Fruit fly (Drosophila melanogaster) whole organism, embryonic: ENCODE measurements around the gene rin.
A peak's percentile ranks its signal among the peaks of the same experiment; 100 is the strongest.

Source experiments
- BtbVII ChIP-seq: fragments of 200-800 bp; sonication (Bioruptor generic); optimal IDR thresholded peaks from 3 replicates; lab custom pipeline; 2017; ENCODE audit warnings: missing biosample characterization, mild to moderate bottlenecking, missing genetic modification characterization
- CG10321 ChIP-seq: fragments of 200-800 bp; sonication (Bioruptor generic); IDR thresholded peaks from 2 replicates; pipeline ENCODE4 v1.3.6; 2022; ENCODE audit warnings: missing biosample characterization, missing genetic modification characterization
- CG10654 ChIP-seq: fragments of 200-800 bp; sonication (Bioruptor generic); optimal IDR thresholded peaks from 2 replicates; lab custom pipeline; 2016; ENCODE audit warnings: missing biosample characterization, missing genetic modification characterization
- CG11456 ChIP-seq: fragments of 200-800 bp; sonication (Bioruptor generic); IDR thresholded peaks from 3 replicates; pipeline ENCODE4 v1.3.6; 2022; ENCODE audit warnings: missing biosample characterization, missing genetic modification characterization
- CG1233 ChIP-seq: fragments of 200-800 bp; sonication (Bioruptor generic); optimal IDR thresholded peaks from 4 replicates; lab custom pipeline; 2018; ENCODE audit warnings: missing biosample characterization, mild to moderate bottlenecking, missing genetic modification characterization
- CG12659 ChIP-seq: fragments of 200-800 bp; sonication (Bioruptor generic); optimal IDR thresholded peaks from 3 replicates; lab custom pipeline; 2017; ENCODE audit warnings: mild to moderate bottlenecking, missing biosample characterization, missing genetic modification reagents, missing genetic modification characterization
- CG13775 ChIP-seq: fragments of 200-800 bp; sonication (Bioruptor generic); optimal IDR thresholded peaks from 3 replicates; lab custom pipeline; 2017; ENCODE audit warnings: missing biosample characterization, mild to moderate bottlenecking, missing genetic modification characterization
- CG1602 ChIP-seq: fragments of 200-800 bp; sonication (Bioruptor generic); optimal IDR thresholded peaks from 3 replicates; lab custom pipeline; 2016; ENCODE audit warnings: missing biosample characterization, missing genetic modification characterization
- CG18262 ChIP-seq: fragments of 200-800 bp; optimal IDR thresholded peaks from 3 replicates; lab custom pipeline; 2019; ENCODE audit warnings: missing biosample characterization, mild to moderate bottlenecking, missing genetic modification characterization, moderate library complexity
- CG30431 ChIP-seq: fragments of 200-800 bp; sonication (Bioruptor generic); optimal IDR thresholded peaks from 2 replicates; lab custom pipeline; 2017; ENCODE audit warnings: missing biosample characterization, missing genetic modification characterization
- CG32767 ChIP-seq: fragments of 200-800 bp; sonication (Bioruptor generic); IDR thresholded peaks from 2 replicates; pipeline ENCODE4 v1.3.6; 2022; ENCODE audit warnings: missing biosample characterization, missing genetic modification characterization
- CG33557 ChIP-seq: fragments of 200-800 bp; sonication (Bioruptor generic); optimal IDR thresholded peaks from 2 replicates; lab custom pipeline; 2019; ENCODE audit warnings: missing biosample characterization, mild to moderate bottlenecking, missing genetic modification characterization, moderate library complexity
- CG34376 ChIP-seq: fragments of 200-800 bp; sonication (Bioruptor generic); optimal IDR thresholded peaks from 2 replicates; lab custom pipeline; 2018; ENCODE audit warnings: missing biosample characterization, mild to moderate bottlenecking, missing genetic modification characterization
- CG6689 ChIP-seq: fragments of 200-800 bp; sonication (Bioruptor generic); IDR thresholded peaks from 2 replicates; pipeline ENCODE4 v1.3.6; 2022; ENCODE audit warnings: missing biosample characterization, missing genetic modification characterization
- CG6813 ChIP-seq: fragments of 200-800 bp; sonication (Bioruptor generic); optimal IDR thresholded peaks from 2 replicates; lab custom pipeline; 2017; ENCODE audit warnings: missing biosample characterization, missing genetic modification characterization, mild to moderate bottlenecking, moderate library complexity, missing genetic modification reagents
- CG9437 ChIP-seq: fragments of 200-800 bp; sonication (Bioruptor generic); optimal IDR thresholded peaks from 2 replicates; lab custom pipeline; 2018; ENCODE audit warnings: missing biosample characterization, mild to moderate bottlenecking, missing genetic modification characterization
- CG9609 ChIP-seq: fragments of 200-800 bp; sonication (Bioruptor generic); optimal IDR thresholded peaks from 3 replicates; lab custom pipeline; 2016; ENCODE audit warnings: missing biosample characterization, missing genetic modification characterization
- CG9876 ChIP-seq: fragments of 200-800 bp; sonication (Bioruptor generic); optimal IDR thresholded peaks from 2 replicates; lab custom pipeline; 2016; ENCODE audit warnings: missing biosample characterization, missing genetic modification characterization
- CHES-1-like ChIP-seq: fragments of 200-800 bp; sonication (Bioruptor generic); optimal IDR thresholded peaks from 2 replicates; lab custom pipeline; 2016; ENCODE audit warnings: missing biosample characterization, missing genetic modification characterization
- CTCF ChIP-seq: fragments of 200-800 bp; sonication (Bioruptor generic); optimal IDR thresholded peaks from 2 replicates; lab custom pipeline; 2017; ENCODE audit warnings: missing biosample characterization, mild to moderate bottlenecking, missing genetic modification characterization, moderate library complexity
- Dbx ChIP-seq: fragments of 200-800 bp; sonication (Bioruptor generic); IDR thresholded peaks from 3 replicates; pipeline ENCODE4 v1.3.6; 2022; ENCODE audit warnings: missing biosample characterization, missing genetic modification characterization
- Drgx ChIP-seq: fragments of 200-800 bp; sonication (Bioruptor generic); IDR thresholded peaks from 2 replicates; pipeline ENCODE4 v1.3.6; 2022; ENCODE audit warnings: missing biosample characterization, missing genetic modification characterization
- Fer2 ChIP-seq: fragments of 200-800 bp; sonication (Bioruptor generic); optimal IDR thresholded peaks from 2 replicates; lab custom pipeline; 2018; ENCODE audit warnings: missing biosample characterization, mild to moderate bottlenecking, missing genetic modification characterization, moderate library complexity
- HLHmδ ChIP-seq: fragments of 200-800 bp; sonication (Bioruptor generic); optimal IDR thresholded peaks from 2 replicates; lab custom pipeline; 2018; ENCODE audit warnings: missing biosample characterization, mild to moderate bottlenecking, missing genetic modification characterization, moderate library complexity
- Hr39 ChIP-seq: fragments of >200 bp; optimal IDR thresholded peaks from 2 replicates; lab custom pipeline; 2017
- MTF-1 ChIP-seq: fragments of 200-800 bp; sonication (Bioruptor generic); optimal IDR thresholded peaks from 2 replicates; lab custom pipeline; 2018; ENCODE audit warnings: missing biosample characterization, mild to moderate bottlenecking, missing genetic modification characterization, borderline replicate concordance
- Myb ChIP-seq: fragments of 200-800 bp; sonication (Bioruptor generic); optimal IDR thresholded peaks from 2 replicates; lab custom pipeline; 2016; ENCODE audit warnings: missing biosample characterization, missing genetic modification characterization
- Optix ChIP-seq: fragments of 200-800 bp; sonication (Bioruptor generic); IDR thresholded peaks from 3 replicates; pipeline ENCODE4 v1.3.6; 2022; ENCODE audit warnings: missing biosample characterization, missing genetic modification characterization
- Scr ChIP-seq: fragments of 200-800 bp; sonication (Bioruptor generic); IDR thresholded peaks from 2 replicates; pipeline ENCODE4 v1.3.6; 2022; ENCODE audit warnings: missing biosample characterization, missing genetic modification characterization; ENCODE audit not compliant: partially characterized antibody
- Trl ChIP-seq, 3 experiments: fragments of >200 bp in 2 of 3; fragments of 200-800 bp in 1 of 3; sonication (Bioruptor generic) in 1 of 3; optimal IDR thresholded peaks; 2 replicates in 1 of 3; 3 replicates in 2 of 3; lab custom pipeline; 2016 to 2017; ENCODE audit warnings: missing biosample characterization in 1 of 3, missing genetic modification characterization in 1 of 3
- ci ChIP-seq: fragments of 200-800 bp; sonication (Bioruptor generic); IDR thresholded peaks from 3 replicates; pipeline ENCODE4 v1.3.6; 2022; ENCODE audit warnings: missing biosample characterization, missing genetic modification characterization
- crc ChIP-seq: fragments of 200-800 bp; sonication (Bioruptor generic); optimal IDR thresholded peaks from 2 replicates; lab custom pipeline; 2016; ENCODE audit warnings: missing biosample characterization, missing genetic modification characterization
- ems ChIP-seq: fragments of 200-800 bp; sonication (Bioruptor generic); optimal IDR thresholded peaks from 3 replicates; lab custom pipeline; 2016; ENCODE audit warnings: missing biosample characterization, missing genetic modification characterization
- eve ChIP-seq, 2 experiments: fragments of >200 bp; optimal IDR thresholded peaks; 2 replicates each; lab custom pipeline; 2017; ENCODE audit warnings: missing biosample characterization in 2 of 2, missing genetic modification characterization in 2 of 2
- grn ChIP-seq: fragments of 200-800 bp; sonication (Bioruptor generic); optimal IDR thresholded peaks from 3 replicates; lab custom pipeline; 2017; ENCODE audit warnings: missing biosample characterization, missing genetic modification characterization
- gsb-n ChIP-seq: fragments of 200-800 bp; sonication (Bioruptor generic); optimal IDR thresholded peaks from 3 replicates; lab custom pipeline; 2018; ENCODE audit warnings: missing biosample characterization, mild to moderate bottlenecking, missing genetic modification characterization
- lmd ChIP-seq: fragments of 200-800 bp; sonication (Bioruptor generic); IDR thresholded peaks from 2 replicates; pipeline ENCODE4 v1.3.6; 2022; ENCODE audit warnings: missing biosample characterization, missing genetic modification characterization
- maf-S ChIP-seq: fragments of 200-800 bp; sonication (Bioruptor generic); optimal IDR thresholded peaks from 2 replicates; lab custom pipeline; 2016; ENCODE audit warnings: missing biosample characterization, missing genetic modification characterization
- nau ChIP-seq: fragments of 200-800 bp; sonication (Bioruptor generic); optimal IDR thresholded peaks from 3 replicates; lab custom pipeline; 2017; ENCODE audit warnings: missing biosample characterization, mild to moderate bottlenecking, missing genetic modification characterization, missing genetic modification reagents
- nom ChIP-seq: fragments of 200-800 bp; sonication (Bioruptor generic); optimal IDR thresholded peaks from 2 replicates; lab custom pipeline; 2017; ENCODE audit warnings: missing biosample characterization, missing genetic modification characterization, mild to moderate bottlenecking, moderate library complexity, missing genetic modification reagents
- pros ChIP-seq: fragments of 200-800 bp; sonication (Bioruptor generic); optimal IDR thresholded peaks from 3 replicates; lab custom pipeline; 2019; ENCODE audit warnings: missing biosample characterization, mild to moderate bottlenecking, missing genetic modification characterization, moderate library complexity
- ranshi ChIP-seq: fragments of 200-800 bp; sonication (Bioruptor generic); IDR thresholded peaks from 2 replicates; pipeline ENCODE4 v1.3.6; 2022; ENCODE audit warnings: missing biosample characterization, missing genetic modification characterization
- rib ChIP-seq: fragments of 200-800 bp; sonication (Bioruptor generic); IDR thresholded peaks from 2 replicates; pipeline ENCODE4 v1.3.6; 2022; ENCODE audit warnings: missing biosample characterization, missing genetic modification characterization
- ro ChIP-seq: fragments of 200-800 bp; sonication (Bioruptor generic); IDR thresholded peaks from 2 replicates; pipeline ENCODE4 v1.3.6; 2022; ENCODE audit warnings: missing biosample characterization, missing genetic modification characterization
- sens ChIP-seq: fragments of 200-800 bp; sonication (Bioruptor generic); peaks from one replicate; lab custom pipeline; 2016; ENCODE audit warnings: missing biosample characterization, missing genetic modification characterization
- sima ChIP-seq: fragments of 200-800 bp; sonication (Bioruptor generic); optimal IDR thresholded peaks from 2 replicates; lab custom pipeline; 2016; ENCODE audit warnings: missing biosample characterization, missing genetic modification characterization
- unpg ChIP-seq: fragments of 200-800 bp; sonication (Bioruptor generic); optimal IDR thresholded peaks from 3 replicates; lab custom pipeline; 2018; ENCODE audit warnings: missing biosample characterization, mild to moderate bottlenecking, missing genetic modification characterization, moderate library complexity
- usp ChIP-seq: fragments of >200 bp; optimal IDR thresholded peaks from 2 replicates; lab custom pipeline; 2017; ENCODE audit warnings: missing biosample characterization, missing genetic modification characterization
- vvl ChIP-seq: fragments of 200-800 bp; sonication (Bioruptor generic); IDR thresholded peaks from 2 replicates; pipeline ENCODE4 v1.3.6; 2022; ENCODE audit warnings: missing biosample characterization, missing genetic modification characterization
- wdn ChIP-seq: fragments of 200-800 bp; sonication (Bioruptor generic); IDR thresholded peaks from 2 replicates; pipeline ENCODE4 v1.3.6; 2022; ENCODE audit warnings: missing biosample characterization, missing genetic modification characterization

The rin gene

DNA sequence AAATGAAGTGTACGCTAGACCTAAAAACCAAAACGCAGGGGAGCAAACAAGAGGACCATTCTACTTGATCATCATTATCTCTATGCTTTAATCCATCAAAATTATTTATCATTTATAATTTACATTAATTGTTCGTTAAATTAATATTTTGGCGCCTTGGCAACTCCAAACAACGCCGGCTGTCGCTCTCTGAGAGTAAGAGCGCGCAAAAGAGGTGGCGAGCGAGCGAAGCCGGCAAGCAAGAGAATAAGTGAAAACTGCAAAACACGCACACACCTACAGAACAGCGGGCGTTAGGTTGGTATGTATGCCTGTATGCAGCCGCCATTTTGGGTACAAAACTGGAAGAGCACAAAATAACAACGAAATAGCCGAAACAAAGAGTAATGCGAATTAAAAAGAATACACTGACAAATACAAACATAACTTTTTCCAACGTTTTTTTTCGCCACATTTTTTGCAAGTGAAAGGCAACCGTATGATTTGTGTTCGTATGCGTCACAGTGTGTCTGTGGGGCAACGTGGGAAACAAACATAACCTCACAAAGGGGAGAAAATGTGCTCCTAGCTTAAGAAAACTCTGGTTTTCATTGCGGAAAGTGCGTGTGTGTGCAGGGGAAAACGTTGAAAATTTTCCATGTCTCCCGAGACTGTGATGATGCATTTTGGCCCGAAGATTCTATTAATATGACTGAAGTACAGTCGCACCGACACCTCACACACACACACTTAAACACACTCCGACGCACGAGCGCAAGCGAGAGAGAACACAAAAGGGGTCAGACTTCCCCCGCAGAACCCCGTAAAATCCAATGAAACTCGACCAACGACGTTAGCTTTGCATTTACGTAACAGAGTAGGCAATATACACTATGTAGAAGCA is 1.8 kb upstream of the rin start (continued):
- TF ChIP-seq CHES-1-like (GFP tag; lab: Kevin White, UChicago) (peak; percentile 40), ci (GFP tag; lab: Robert Waterston, UW) (peak; percentile 70; the same call in 2 of the 3 replicates), CG12659 (peak; percentile 52), rib (0 out of 2 replicates have a peak, but pooled peaks have one; percentile 12), ro (no peak), CG1233 (GFP tag; lab: Kevin White, UChicago) (peak; percentile 10), CG32767 (GFP tag; lab: Robert Waterston, UW) (peak; percentile 63), wdn (GFP tag; lab: Robert Waterston, UW) (peak; percentile 49), Trl (optimal IDR thresholded peaks at IDR 0.05; lab: Kevin White, UChicago) (peak; percentile 88 to 93), Trl (GFP tag; optimal IDR thresholded peaks at IDR 0.05; lab: Kevin White, UChicago) (no peak), ems (GFP tag; lab: Kevin White, UChicago) (peak; percentile 39), sens (GFP tag; lab: Kevin White, UChicago) (peak; percentile 7), lmd (GFP tag; lab: Robert Waterston, UW) (no peak), CG34376 (peak; percentile 17), BtbVII (GFP tag; lab: Kevin White, UChicago) (peak; percentile 47), CG13775 (GFP tag; lab: Kevin White, UChicago) (no peak), Dbx (GFP tag; lab: Robert Waterston, UW) (peak; percentile 44; the same call in 1 of the 3 replicates), CG10654 (GFP tag; lab: Kevin White, UChicago) (no peak), eve (GFP tag; optimal IDR thresholded peaks at IDR 0.05; lab: Kevin White, UChicago) (peak in 1 of 2 experiments; percentile 13), CG1602 (GFP tag; lab: Kevin White, UChicago) (no peak), maf-S (GFP tag; lab: Kevin White, UChicago) (no peak), usp (no peak), Fer2 (tag; lab: Kevin White, UChicago) (no peak), nau (peak; percentile 39), pros (GFP tag; lab: Kevin White, UChicago) (peak; percentile 35), Scr (GFP tag; lab: Robert Waterston, UW) (no peak), Drgx (GFP tag; lab: Robert Waterston, UW) (peak; percentile 55), vvl (GFP tag; lab: Robert Waterston, UW) (no peak; the same call in 1 of the 2 replicates), CG11456 (GFP tag; lab: Robert Waterston, UW) (no peak), CG9876 (GFP tag; lab: Kevin White, UChicago) (no peak), CG18262 (peak; percentile 34), MTF-1 (GFP tag; lab: Kevin White, UChicago) (no peak), gsb-n (tag; lab: Kevin White, UChicago) (no peak), crc (GFP tag; lab: Kevin White, UChicago) (no peak), CG9437 (GFP tag; lab: Kevin White, UChicago) (peak; percentile 92), CG30431 (GFP tag; lab: Kevin White, UChicago) (no peak), CG10321 (no peak), CG6689 (no peak; the same call in 1 of the 2 replicates), grn (GFP tag; lab: Kevin White, UChicago) (no peak), CTCF (GFP tag; lab: Kevin White, UChicago) (no peak), Optix (GFP tag; lab: Robert Waterston, UW) (no peak; the same call in 2 of the 3 replicates), nom (GFP tag; lab: Kevin White, UChicago) (peak; percentile 61), CG6813 (GFP tag; lab: Kevin White, UChicago) (peak; percentile 59), CG33557 (no peak), Myb (no peak), ranshi (GFP tag; lab: Robert Waterston, UW) (no peak), unpg (GFP tag; lab: Kevin White, UChicago) (no peak), sima (no peak), HLHmδ (GFP tag; lab: Kevin White, UChicago) (no peak), CG9609 (GFP tag; lab: Kevin White, UChicago) (no peak), Hr39 (no peak)
